Worm (Caenorhabditis elegans): ENCODE results near the gene C25A6.1.

DNA sequence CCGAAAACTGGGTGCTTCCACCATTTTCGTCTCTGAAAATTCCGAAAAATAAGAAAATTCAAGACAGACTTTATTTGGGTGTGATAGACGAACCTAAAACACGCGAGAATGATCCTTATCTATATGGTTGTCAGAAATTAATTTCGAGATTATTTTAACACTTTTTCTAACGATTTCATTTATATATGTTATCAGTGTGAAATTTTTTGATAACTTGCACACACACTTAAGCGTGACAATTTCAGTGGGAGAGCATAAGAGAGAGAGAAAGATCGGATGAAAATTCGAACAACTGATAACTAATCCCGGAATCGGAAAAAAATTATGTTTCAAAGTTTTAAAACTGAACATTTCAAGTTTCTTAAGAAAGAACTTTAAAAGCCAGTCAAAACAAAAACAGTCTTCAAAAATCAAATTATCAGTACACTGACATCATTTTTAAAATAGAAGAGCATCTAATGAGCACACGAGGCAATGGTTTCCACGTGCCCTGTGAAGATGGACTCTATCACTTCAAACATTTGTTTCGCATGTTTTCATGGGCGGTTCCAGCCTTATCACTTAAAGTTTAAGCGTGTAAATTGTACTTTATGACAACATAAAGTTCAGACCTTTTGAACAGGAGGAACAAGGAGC, 15.2 kb upstream of the C25A6.1 start, which contains the start of gene C35A11.4:
- TF ChIP-seq hmg-4 (GFP tag; optimal IDR thresholded peaks at IDR 0.05) (no peak), hmbx-1 (tag; optimal IDR thresholded peaks at IDR 0.05) (no peak), ama-1 (optimal IDR thresholded peaks at IDR 0.05) (no peak), ceh-13 (GFP tag; optimal IDR thresholded peaks at IDR 0.05) (no peak), ceh-36 (tag; optimal IDR thresholded peaks at IDR 0.05) (no peak), B0310.2 (tag; optimal IDR thresholded peaks at IDR 0.05) (no peak), tra-4 (tag; optimal IDR thresholded peaks at IDR 0.05) (no peak), aly-1 (tag; optimal IDR thresholded peaks at IDR 0.05) (no peak), flt-1 (GFP tag; IDR thresholded peaks at IDR 0.05) (no peak)
